Fruit fly (Drosophila melanogaster): ENCODE data around the gene Eig71Ej.

Eig71Ej gene

DNA sequence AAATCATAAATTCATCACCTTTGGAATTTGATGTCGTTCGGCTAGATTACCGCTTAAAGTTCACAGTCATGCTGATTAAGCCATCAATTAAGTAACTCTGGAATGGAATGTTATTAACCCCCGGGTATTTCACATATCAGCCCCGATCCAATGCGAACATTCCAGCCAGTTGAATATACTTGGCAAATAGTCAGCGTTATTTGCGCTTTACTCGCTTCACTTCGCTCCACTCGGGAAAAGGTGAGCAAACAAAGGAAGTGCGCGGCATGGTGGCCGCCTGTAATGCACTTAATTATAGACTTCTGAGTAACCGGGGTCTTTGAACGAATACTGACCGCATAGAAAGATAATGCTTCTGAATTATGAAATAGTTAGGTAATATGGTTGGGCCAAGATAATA, 23.2 kb downstream of the Eig71Ej start:
- TF ChIP-seq dmrt93B (GFP tag; optimal IDR thresholded peaks at IDR 0.05) (no peak), ey (GFP tag; optimal IDR thresholded peaks at IDR 0.05) (no peak), sv (GFP tag; optimal IDR thresholded peaks at IDR 0.05) (no peak), Hr78 (GFP tag; optimal IDR thresholded peaks at IDR 0.05) (no peak), Dfd (GFP tag; optimal IDR thresholded peaks at IDR 0.05) (no peak), pan (optimal IDR thresholded peaks at IDR 0.05) (no peak), foxo (GFP tag; optimal IDR thresholded peaks at IDR 0.05) (peak in 1 of 2 experiments; percentile 21), brk (GFP tag; optimal IDR thresholded peaks at IDR 0.05) (peak; percentile 22), Sp1 (GFP tag; optimal IDR thresholded peaks at IDR 0.05) (no peak), dl (GFP tag; optimal IDR thresholded peaks at IDR 0.05; ENCODE audit: insufficient read depth in 1 of 2, partially characterized antibody in 2 of 2) (no peak), CrebA (GFP tag; optimal IDR thresholded peaks at IDR 0.05; ENCODE audit: borderline replicate concordance) (no peak), Vsx2 (GFP tag; optimal IDR thresholded peaks at IDR 0.05; ENCODE audit: partially characterized antibody) (no peak), Mio (GFP tag; optimal IDR thresholded peaks at IDR 0.05) (no peak), fru (GFP tag; optimal IDR thresholded peaks at IDR 0.05) (peak; percentile 47), CG9705 (GFP tag; optimal IDR thresholded peaks at IDR 0.05) (no peak), OdsH (GFP tag; optimal IDR thresholded peaks at IDR 0.05) (peak; percentile 48), CG32264 (GFP tag; optimal IDR thresholded peaks at IDR 0.05) (no peak), tai (GFP tag; optimal IDR thresholded peaks at IDR 0.05) (peak; percentile 35), psq (GFP tag; optimal IDR thresholded peaks at IDR 0.05) (no peak), lola (GFP tag; optimal IDR thresholded peaks at IDR 0.05) (no peak), Hr83 (GFP tag; optimal IDR thresholded peaks at IDR 0.05; ENCODE audit: poor library complexity, severe bottlenecking) (peak; percentile 92), HLH106 (tag; optimal IDR thresholded peaks at IDR 0.05) (no peak), GATAd (GFP tag; optimal IDR thresholded peaks at IDR 0.05) (no peak), woc (GFP tag; optimal IDR thresholded peaks at IDR 0.05) (no peak), usp (GFP tag; optimal IDR thresholded peaks at IDR 0.05) (no peak), Jra (GFP tag; optimal IDR thresholded peaks at IDR 0.05) (peak; percentile 11), sage (GFP tag; optimal IDR thresholded peaks at IDR 0.05) (no peak), rgr (GFP tag; optimal IDR thresholded peaks at IDR 0.05) (peak; percentile 65), Myc (optimal IDR thresholded peaks at IDR 0.05) (no peak), h (GFP tag; optimal IDR thresholded peaks at IDR 0.05) (peak; percentile 76), jim (GFP tag; optimal IDR thresholded peaks at IDR 0.05) (peak; percentile 11), N (GFP tag; optimal IDR thresholded peaks at IDR 0.05) (no peak), Rel (GFP tag; optimal IDR thresholded peaks at IDR 0.05) (no peak), Rel (tag; optimal IDR thresholded peaks at IDR 0.05) (peak; percentile 42), br (GFP tag; optimal IDR thresholded peaks at IDR 0.05) (peak; percentile 39), Hnf4 (GFP tag; optimal IDR thresholded peaks at IDR 0.05) (peak; percentile 49), dsf (GFP tag; optimal IDR thresholded peaks at IDR 0.05; ENCODE audit: borderline replicate concordance) (no peak), Dif (GFP tag; optimal IDR thresholded peaks at IDR 0.05; ENCODE audit: partially characterized antibody) (no peak), Abd-B (GFP tag; optimal IDR thresholded peaks at IDR 0.05) (no peak)

DNA sequence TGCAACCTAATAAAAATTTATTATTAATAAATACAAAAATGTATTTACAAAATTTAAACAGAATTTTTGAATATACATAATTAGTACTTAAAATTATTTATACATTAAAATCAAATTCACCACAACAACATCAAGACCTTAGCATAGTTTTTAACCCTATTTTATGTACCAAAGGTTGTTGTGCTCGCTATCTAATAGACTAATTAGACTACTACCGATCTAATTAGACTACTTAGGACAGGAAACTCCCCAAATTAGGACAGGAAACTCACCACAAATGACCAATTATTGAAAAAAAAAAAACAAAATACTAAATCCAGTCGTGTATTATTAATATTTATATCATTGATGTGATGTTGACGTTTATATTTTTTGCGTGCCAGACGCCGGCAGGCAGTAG, 23.8 kb downstream of the Eig71Ej start:
- no peak for TF ChIP-seq sage (GFP tag; optimal IDR thresholded peaks at IDR 0.05)
- TF ChIP-seq woc (GFP tag; optimal IDR thresholded peaks at IDR 0.05), result no peak
- TF ChIP-seq tai (GFP tag; optimal IDR thresholded peaks at IDR 0.05), result no peak
- no peak for TF ChIP-seq rgr (GFP tag; optimal IDR thresholded peaks at IDR 0.05)
- no peak for TF ChIP-seq Rel (GFP tag; optimal IDR thresholded peaks at IDR 0.05)
- no peak for TF ChIP-seq Rel (tag; optimal IDR thresholded peaks at IDR 0.05)
- TF ChIP-seq OdsH (GFP tag; optimal IDR thresholded peaks at IDR 0.05), result no peak
- TF ChIP-seq Dfd (GFP tag; optimal IDR thresholded peaks at IDR 0.05), result no peak
- TF ChIP-seq psq (GFP tag; optimal IDR thresholded peaks at IDR 0.05), result no peak
- no peak for TF ChIP-seq Hnf4 (GFP tag; optimal IDR thresholded peaks at IDR 0.05)
- TF ChIP-seq Hr78 (GFP tag; optimal IDR thresholded peaks at IDR 0.05), result no peak
- TF ChIP-seq Mio (GFP tag; optimal IDR thresholded peaks at IDR 0.05), result no peak
- TF ChIP-seq dl (GFP tag; optimal IDR thresholded peaks at IDR 0.05; ENCODE audit: insufficient read depth in 1 of 2, partially characterized antibody in 2 of 2), result no peak
- no peak for TF ChIP-seq Vsx2 (GFP tag; optimal IDR thresholded peaks at IDR 0.05; ENCODE audit: partially characterized antibody)
- no peak for TF ChIP-seq fru (GFP tag; optimal IDR thresholded peaks at IDR 0.05)
- no peak for TF ChIP-seq CG32264 (GFP tag; optimal IDR thresholded peaks at IDR 0.05)
- no peak for TF ChIP-seq Jra (GFP tag; optimal IDR thresholded peaks at IDR 0.05)
- no peak for TF ChIP-seq usp (GFP tag; optimal IDR thresholded peaks at IDR 0.05)
- TF ChIP-seq CG9705 (GFP tag; optimal IDR thresholded peaks at IDR 0.05), result no peak
- TF ChIP-seq brk (GFP tag; optimal IDR thresholded peaks at IDR 0.05), result no peak
- TF ChIP-seq HLH106 (tag; optimal IDR thresholded peaks at IDR 0.05), result no peak
